Fruit fly (Drosophila melanogaster): ENCODE data around the gene CG4452.

DNA sequence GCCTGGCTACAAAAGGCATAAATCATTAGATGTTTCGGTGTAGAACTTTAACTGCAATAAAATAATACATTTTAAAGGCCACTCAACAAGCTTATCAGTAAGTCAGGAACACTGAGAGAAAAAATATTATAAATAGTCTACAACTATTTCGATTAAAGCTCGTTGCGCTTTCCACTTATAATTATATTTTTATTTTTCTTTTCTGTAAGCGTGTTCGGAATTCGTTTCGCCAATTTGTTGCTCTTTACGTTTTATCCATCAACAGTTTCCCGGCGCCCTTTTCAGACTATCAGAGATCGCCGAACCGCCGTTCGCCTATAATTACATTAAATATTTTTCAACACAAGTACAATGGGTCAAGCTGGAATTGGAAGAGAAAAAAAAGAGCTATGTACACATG is 28.2 kb upstream of the CG4452 start:
- TF ChIP-seq h (optimal IDR thresholded peaks at IDR 0.05) (no peak), ttk (optimal IDR thresholded peaks at IDR 0.05) (no peak), Myc (optimal IDR thresholded peaks at IDR 0.05) (no peak), psq (optimal IDR thresholded peaks at IDR 0.05) (no peak)

All from Kc167 (cell line).